Worm (Caenorhabditis elegans) whole organism, young adult: ENCODE results near the gene R04A9.9.
"Not testable (repeated sequence)": the region's sequence is repeated elsewhere in the genome, so short reads cannot be mapped to it uniquely, and the experiment has no call there.

ENCODE experiments used
- F37B4.10 ChIP-seq: fragments of 200-800 bp; sonication (Bioruptor generic); IDR thresholded peaks from 2 replicates; pipeline ENCODE4 v1.3.6; 2022; ENCODE audit warnings: missing genetic modification characterization, missing compliant biosample characterization
- F57C9.4 ChIP-seq: sonication (generic microtip); optimal IDR thresholded peaks from 2 replicates; lab custom pipeline; 2017; ENCODE audit warnings: mild to moderate bottlenecking, missing genetic modification characterization, missing compliant biosample characterization
- K11D2.4 ChIP-seq: fragments of 200-800 bp; sonication (Bioruptor generic); IDR thresholded peaks from 2 replicates; pipeline ENCODE4 v1.3.6; 2022; ENCODE audit warnings: missing genetic modification reagents, missing genetic modification characterization, missing compliant biosample characterization
- T26A5.8 ChIP-seq: sonication (generic microtip); optimal IDR thresholded peaks from 2 replicates; lab custom pipeline; 2016; ENCODE audit warnings: missing genetic modification characterization, missing compliant biosample characterization
- Y53G8AR.9 ChIP-seq: fragments of 200-800 bp; sonication (Bioruptor generic); conservative IDR thresholded peaks from 2 replicates; pipeline ENCODE4 v1.3.6; 2022; ENCODE audit warnings: missing genetic modification reagents, missing genetic modification characterization, missing compliant biosample characterization
- Y67H2A.10 ChIP-seq: fragments of 200-800 bp; sonication (Bioruptor generic); conservative IDR thresholded peaks from 2 replicates; pipeline ENCODE4 v1.3.6; 2022; ENCODE audit warnings: missing genetic modification reagents, missing genetic modification characterization, missing compliant biosample characterization
- egl-18 ChIP-seq: fragments of 200-800 bp; sonication (Bioruptor generic); IDR thresholded peaks from 2 replicates; pipeline ENCODE4 v1.3.6; 2022; ENCODE audit warnings: missing genetic modification reagents, missing genetic modification characterization, missing compliant biosample characterization
- hmg-1.2 ChIP-seq: fragments of 200-800 bp; sonication (Bioruptor generic); IDR thresholded peaks from 2 replicates; pipeline ENCODE4 v1.3.6; 2022; ENCODE audit warnings: missing genetic modification reagents, missing genetic modification characterization, missing compliant biosample characterization
- hrde-1 ChIP-seq: sonication (generic microtip); optimal IDR thresholded peaks from 2 replicates; lab custom pipeline; 2016; ENCODE audit warnings: missing genetic modification characterization, mild to moderate bottlenecking, missing compliant biosample characterization, moderate library complexity, missing genotype, missing genetic modification reagents, borderline replicate concordance
- madf-3 ChIP-seq: fragments of 200-800 bp; sonication (Bioruptor generic); IDR thresholded peaks from 2 replicates; pipeline ENCODE4 v1.3.6; 2022; ENCODE audit warnings: missing genetic modification reagents, missing genetic modification characterization, missing compliant biosample characterization
- pha-4 ChIP-seq: fragments of 150-350 bp; sonication (generic microtip); optimal IDR thresholded peaks from 2 replicates; lab custom pipeline; 2014; ENCODE audit warnings: missing biosample characterization, missing genetic modification reagents, missing genetic modification characterization
- tlf-1 ChIP-seq: fragments of 200-800 bp; sonication (Bioruptor generic); optimal IDR thresholded peaks from 2 replicates; lab custom pipeline; 2018; ENCODE audit warnings: mild to moderate bottlenecking, missing genetic modification characterization, missing compliant biosample characterization
- unc-130 ChIP-seq: sonication (generic microtip); optimal IDR thresholded peaks from 2 replicates; lab custom pipeline; 2016; ENCODE audit warnings: missing genetic modification reagents, missing genetic modification characterization, missing compliant biosample characterization
- zim-3 ChIP-seq: sonication (generic microtip); optimal IDR thresholded peaks from 2 replicates; lab custom pipeline; 2017; ENCODE audit warnings: mild to moderate bottlenecking, missing genetic modification characterization, moderate library complexity, missing compliant biosample characterization

ce11 chrX:351398-351797, 39.0 kb downstream of the R04A9.9 start:
- not testable (repeated sequence) for TF ChIP-seq tlf-1 (GFP tag; lab: Kevin White, UChicago); egl-18 (GFP tag; lab: Robert Waterston, UW); Y67H2A.10 (GFP tag; lab: Robert Waterston, UW); K11D2.4 (GFP tag; lab: Robert Waterston, UW); F37B4.10 (GFP tag; lab: Robert Waterston, UW); pha-4; zim-3 (tag; lab: Kevin White, UChicago); unc-130 (GFP tag; lab: Kevin White, UChicago); Y53G8AR.9; F57C9.4 (tag; lab: Kevin White, UChicago); T26A5.8 (tag; lab: Kevin White, UChicago); hrde-1 (tag; lab: Kevin White, UChicago)
- TF ChIP-seq hmg-1.2 (GFP tag; lab: Robert Waterston, UW): peak; percentile 73
- TF ChIP-seq madf-3 (GFP tag; lab: Robert Waterston, UW): 0 out of 2 replicates have a peak, but pooled peaks have one; percentile 39
